Worm (Caenorhabditis elegans): ENCODE data around the gene cpg-24.
"Not testable (repeated sequence)": the region's sequence is repeated elsewhere in the genome, so short reads cannot be mapped to it uniquely, and the experiment has no call there.

cpg-24 gene

DNA sequence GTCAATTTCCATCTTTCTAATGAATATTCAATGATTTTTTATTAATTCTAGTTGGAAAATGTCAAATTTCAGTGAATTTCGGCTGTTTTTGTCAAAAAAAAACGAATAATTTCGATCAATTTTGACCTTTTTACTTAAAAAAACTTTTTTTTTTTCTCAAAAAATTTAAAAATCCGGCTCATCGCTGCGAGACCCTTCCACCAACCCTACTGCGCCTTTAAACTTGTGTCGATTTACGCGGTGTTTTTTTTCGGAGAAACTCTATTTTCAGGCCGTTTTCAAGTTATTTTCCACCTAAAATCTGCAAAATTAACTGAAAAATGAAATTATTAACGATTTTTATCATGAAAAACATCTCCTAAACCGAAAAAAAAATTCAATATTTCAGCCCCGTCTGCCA lies 31.0 kb upstream of the cpg-24 start:
- no peak for TF ChIP-seq lin-39 (tag; optimal IDR thresholded peaks at IDR 0.05)
- TF ChIP-seq unc-55 (GFP tag; optimal IDR thresholded peaks at IDR 0.05) = no peak

DNA sequence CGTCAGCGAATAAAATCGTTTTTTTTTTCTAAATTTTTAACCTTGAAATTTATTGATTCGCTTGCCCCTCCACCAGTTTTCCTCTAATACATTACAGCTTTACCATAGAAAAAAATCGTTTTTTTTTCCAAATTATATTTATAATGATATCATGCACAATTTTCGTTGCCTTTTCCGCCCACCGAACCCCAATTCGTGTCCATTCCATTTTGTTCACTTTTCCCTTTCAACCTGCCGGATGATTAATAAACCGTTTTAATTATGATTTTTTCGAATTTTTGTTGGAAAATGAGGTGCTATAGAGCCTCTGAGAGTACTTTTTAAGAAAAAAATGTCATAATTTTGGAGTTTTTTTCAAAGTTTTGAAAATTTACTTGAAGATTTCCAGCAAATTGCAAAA lies 30.4 kb upstream of the cpg-24 start, which contains the start of gene set-23:
Gene set-23, plus strand, starts transcription at position 301 of the 400 bp plus-strand sequence.
- TF ChIP-seq nhr-6 (tag; optimal IDR thresholded peaks at IDR 0.05) = no peak
- TF ChIP-seq aly-2 (tag; optimal IDR thresholded peaks at IDR 0.05) = no peak
- TF ChIP-seq sem-4 (tag; optimal IDR thresholded peaks at IDR 0.05) = no peak
- TF ChIP-seq blmp-1 (tag; optimal IDR thresholded peaks at IDR 0.05; ENCODE audit: insufficient read depth) = no peak
- no peak for TF ChIP-seq ztf-11 (tag; optimal IDR thresholded peaks at IDR 0.05)
- TF ChIP-seq nhr-237 (tag; optimal IDR thresholded peaks at IDR 0.05) = no peak
- TF ChIP-seq F13H6.1 (tag; optimal IDR thresholded peaks at IDR 0.05) = no peak

ce11 chrIV:1602936-1603457 lies 28.8 kb upstream of the cpg-24 start:
- TF ChIP-seq nhr-6 (tag; optimal IDR thresholded peaks at IDR 0.05) (no peak), unc-62 (GFP tag; optimal IDR thresholded peaks at IDR 0.05) (no peak), peb-1 (tag; optimal IDR thresholded peaks at IDR 0.05) (no peak), fos-1 (tag; optimal IDR thresholded peaks at IDR 0.05) (no peak), lin-13 (GFP tag; optimal IDR thresholded peaks at IDR 0.05) (no peak), elt-3 (tag; optimal IDR thresholded peaks at IDR 0.05) (no peak), zag-1 (tag; optimal IDR thresholded peaks at IDR 0.05) (no peak), elt-1 (tag; optimal IDR thresholded peaks at IDR 0.05) (no peak), nhr-12 (tag; optimal IDR thresholded peaks at IDR 0.05) (no peak)

DNA sequence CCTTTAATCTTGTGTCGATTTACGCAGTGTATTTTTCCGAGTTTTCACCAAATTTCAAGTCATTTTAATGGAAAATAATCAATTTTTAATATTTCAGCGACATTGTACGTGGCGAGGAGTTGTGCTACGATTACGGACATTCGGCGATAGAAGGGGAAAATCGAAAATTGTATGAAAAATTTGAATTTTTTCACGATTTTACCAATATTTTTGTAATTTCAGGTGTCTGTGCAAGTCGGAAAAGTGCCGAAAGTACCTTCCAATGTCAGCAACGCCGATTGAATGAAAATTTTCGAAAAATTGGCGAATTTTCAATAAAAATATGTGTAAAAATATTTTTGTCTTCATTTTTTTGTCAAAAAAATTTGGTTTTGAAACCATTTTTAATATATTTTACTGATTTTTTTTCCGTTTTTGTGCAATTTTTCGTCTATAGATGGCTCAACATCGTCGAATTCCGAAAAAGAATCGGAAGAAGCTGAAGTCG lies 26.4 kb upstream of the cpg-24 start, which contains the start of gene Y41D4B.11:
Gene Y41D4B.11, plus strand, starts transcription at position 437 of the 487 bp plus-strand sequence.
- TF ChIP-seq ceh-82 (tag; optimal IDR thresholded peaks at IDR 0.05) = no peak
- no peak for TF ChIP-seq alr-1 (tag; optimal IDR thresholded peaks at IDR 0.05)
- TF ChIP-seq dmd-4 (tag; optimal IDR thresholded peaks at IDR 0.05) = no peak
- no peak for TF ChIP-seq F13H6.1 (tag; optimal IDR thresholded peaks at IDR 0.05)
- TF ChIP-seq nhr-77 (tag; optimal IDR thresholded peaks at IDR 0.05) = no peak
- no peak for TF ChIP-seq nhr-11 (tag; optimal IDR thresholded peaks at IDR 0.05)
- TF ChIP-seq mbf-1 (tag; optimal IDR thresholded peaks at IDR 0.05) = no peak
- no peak for TF ChIP-seq lin-13 (GFP tag; optimal IDR thresholded peaks at IDR 0.05)

DNA sequence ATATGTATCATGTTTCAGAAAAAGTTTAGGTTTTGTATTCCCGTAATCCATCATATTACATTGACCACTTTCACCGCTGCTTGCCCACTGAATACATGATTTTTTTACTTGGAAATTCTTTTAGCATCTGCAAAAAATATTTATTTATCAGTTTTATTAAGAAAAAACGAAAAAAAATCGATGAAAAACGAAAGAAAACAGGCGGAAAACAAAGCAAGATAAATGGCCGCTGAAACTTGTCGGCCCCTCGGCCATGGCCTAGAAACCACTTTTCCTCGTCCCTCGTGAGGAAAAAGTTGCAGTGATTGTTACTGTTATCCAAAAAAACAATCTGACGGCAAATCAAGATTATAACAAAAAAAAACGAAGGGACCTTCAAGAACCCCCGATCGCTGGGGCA lies 21.8 kb upstream of the cpg-24 start, which contains the start of gene dsl-3:
Gene dsl-3, plus strand, starts transcription at position 301 of the 400 bp plus-strand sequence.
- TF ChIP-seq ama-1 (optimal IDR thresholded peaks at IDR 0.05); unc-39 (tag; optimal IDR thresholded peaks at IDR 0.05); gmeb-1 (tag; optimal IDR thresholded peaks at IDR 0.05): not testable (repeated sequence)

ce11 chrIV:1613592-1613991 lies 18.2 kb upstream of the cpg-24 start, which contains the start of gene nhr-122:
nhr-122 (plus strand) TSS chrIV:1613892.
- TF ChIP-seq skn-1 (tag; optimal IDR thresholded peaks at IDR 0.05) (no peak), ztf-4 (tag; optimal IDR thresholded peaks at IDR 0.05) (no peak), unc-39 (tag; optimal IDR thresholded peaks at IDR 0.05) (no peak), mdl-1 (tag; optimal IDR thresholded peaks at IDR 0.05) (no peak), nhr-129 (tag; optimal IDR thresholded peaks at IDR 0.05) (no peak), nhr-6 (tag; optimal IDR thresholded peaks at IDR 0.05) (no peak), aly-2 (tag; optimal IDR thresholded peaks at IDR 0.05) (no peak), snpc-4 (tag; optimal IDR thresholded peaks at IDR 0.05) (no peak)
